Worm (Caenorhabditis elegans) whole organism, mixed stage, embryonic: Measurements from ENCODE around the gene clik-1.

ENCODE experiments used
- lin-13 ChIP-seq: fragments of 150-350 bp; optimal IDR thresholded peaks from 2 replicates; lab custom pipeline; 2014; ENCODE audit warnings: missing biosample characterization, missing genetic modification characterization
- lsy-2 ChIP-seq: fragments of 150-350 bp; optimal IDR thresholded peaks from 2 replicates; lab custom pipeline; 2014; ENCODE audit warnings: missing biosample characterization, missing genetic modification characterization
- nhr-12 ChIP-seq: fragments of 150-350 bp; optimal IDR thresholded peaks from 2 replicates; lab custom pipeline; 2014; ENCODE audit warnings: missing biosample characterization, missing genetic modification characterization
- nhr-2 ChIP-seq: fragments of 150-350 bp; optimal IDR thresholded peaks from 2 replicates; lab custom pipeline; 2014; ENCODE audit warnings: missing biosample characterization, missing genetic modification characterization
- nhr-237 ChIP-seq: fragments of 150-350 bp; optimal IDR thresholded peaks from 2 replicates; lab custom pipeline; 2014; ENCODE audit warnings: missing biosample characterization, missing genetic modification characterization
- nhr-28 ChIP-seq: fragments of 150-350 bp; optimal IDR thresholded peaks from 2 replicates; lab custom pipeline; 2014; ENCODE audit warnings: missing biosample characterization, missing genetic modification characterization
- sem-2 ChIP-seq: fragments of 200-800 bp; sonication (Bioruptor generic); optimal IDR thresholded peaks from 2 replicates; lab custom pipeline; 2018; ENCODE audit warnings: mild to moderate bottlenecking, missing genetic modification characterization, missing compliant biosample characterization
- snpc-4 ChIP-seq: fragments of 150-350 bp; optimal IDR thresholded peaks from 2 replicates; lab custom pipeline; 2014; ENCODE audit warnings: missing biosample characterization, missing genetic modification characterization
- unc-120 ChIP-seq: sonication (generic microtip); optimal IDR thresholded peaks from 2 replicates; lab custom pipeline; 2017; ENCODE audit warnings: missing genetic modification characterization, missing compliant biosample characterization; ENCODE audit not compliant: poor library complexity, severe bottlenecking
- unc-39 ChIP-seq: fragments of 150-350 bp; optimal IDR thresholded peaks from 2 replicates; lab custom pipeline; 2014; ENCODE audit warnings: missing biosample characterization, missing genetic modification characterization
- unc-62 ChIP-seq: fragments of 150-350 bp; optimal IDR thresholded peaks from 2 replicates; lab custom pipeline; 2014; ENCODE audit warnings: missing biosample characterization, missing genetic modification reagents, missing genetic modification characterization

ce11 chrV:6718232-6718631 is 50.3 kb downstream of the clik-1 start, which contains the start of gene srg-30:
- TF ChIP-seq unc-120 (tag; lab: Kevin White, UChicago) (no peak), nhr-12 (tag; lab: Kevin White, UChicago) (no peak), lsy-2 (tag; lab: Kevin White, UChicago) (no peak), nhr-2 (tag; lab: Kevin White, UChicago) (no peak), unc-62 (GFP tag; lab: Kevin White, UChicago) (no peak), snpc-4 (no peak), nhr-28 (no peak), lin-13 (no peak), sem-2 (GFP tag; lab: Kevin White, UChicago) (no peak), unc-39 (tag; lab: Kevin White, UChicago) (no peak), nhr-237 (tag; lab: Kevin White, UChicago) (no peak)
